Worm (Caenorhabditis elegans): ENCODE measurements around the gene pnn-1.

Gene pnn-1

ce11 chrV:12974047-12974446 lies 3.1 kb downstream of the pnn-1 start:
- no peak for TF ChIP-seq tra-4 (tag; optimal IDR thresholded peaks at IDR 0.05)

DNA sequence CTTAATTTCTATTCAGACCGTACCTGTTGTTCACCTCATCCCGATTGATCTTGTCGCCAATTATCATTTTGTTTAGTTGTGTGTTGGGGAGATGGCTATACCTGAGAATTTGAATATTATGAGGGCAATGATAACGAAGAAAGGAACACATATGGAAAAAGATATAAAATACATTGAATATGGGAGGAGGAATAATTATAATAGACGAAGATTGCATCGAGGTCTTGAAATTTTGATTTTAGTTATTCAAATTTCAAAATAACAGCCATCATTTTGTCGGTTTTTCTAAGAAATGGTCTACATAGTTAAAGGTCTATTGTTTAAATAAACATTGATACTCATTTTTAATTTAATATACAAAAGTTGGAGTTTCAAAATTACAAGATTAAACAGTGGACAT lies 16.2 kb downstream of the pnn-1 start, which contains the start of gene shw-3:
TSS of gene shw-3 (minus strand) at position 101 of the 400 bp plus-strand sequence.
- no peak for TF ChIP-seq ama-1 (optimal IDR thresholded peaks at IDR 0.05)
- TF ChIP-seq sea-1 (GFP tag; conservative IDR thresholded peaks at IDR 0.05), result no peak
- no peak for TF ChIP-seq aly-1 (tag; optimal IDR thresholded peaks at IDR 0.05)
- TF ChIP-seq tbx-37 (GFP tag; conservative IDR thresholded peaks at IDR 0.05), result no peak
- TF ChIP-seq hnd-1 (tag; optimal IDR thresholded peaks at IDR 0.05), result no peak
- TF ChIP-seq scrt-1 (GFP tag; IDR thresholded peaks at IDR 0.05), result no peak
- no peak for TF ChIP-seq F13C5.2 (tag; optimal IDR thresholded peaks at IDR 0.05)
- no peak for TF ChIP-seq pes-1 (GFP tag; IDR thresholded peaks at IDR 0.05)

- TF ChIP-seq tra-4 (tag; optimal IDR thresholded peaks at IDR 0.05) (no peak), pes-1 (GFP tag; IDR thresholded peaks at IDR 0.05) (no peak), flt-1 (GFP tag; IDR thresholded peaks at IDR 0.05) (no peak), ceh-36 (tag; optimal IDR thresholded peaks at IDR 0.05) (no peak), scrt-1 (GFP tag; IDR thresholded peaks at IDR 0.05) (no peak), ceh-13 (GFP tag; optimal IDR thresholded peaks at IDR 0.05) (no peak), B0310.2 (tag; optimal IDR thresholded peaks at IDR 0.05) (no peak), F13C5.2 (tag; optimal IDR thresholded peaks at IDR 0.05) (no peak), sea-1 (GFP tag; conservative IDR thresholded peaks at IDR 0.05) (no peak), hnd-1 (tag; optimal IDR thresholded peaks at IDR 0.05) (no peak), ets-7 (tag; optimal IDR thresholded peaks at IDR 0.05) (no peak), hmg-4 (GFP tag; optimal IDR thresholded peaks at IDR 0.05) (no peak), hmbx-1 (tag; optimal IDR thresholded peaks at IDR 0.05) (no peak), aly-1 (tag; optimal IDR thresholded peaks at IDR 0.05) (no peak), ama-1 (optimal IDR thresholded peaks at IDR 0.05) (no peak), tbx-11 (GFP tag; IDR thresholded peaks at IDR 0.05) (no peak), tbx-37 (GFP tag; conservative IDR thresholded peaks at IDR 0.05) (no peak)
Observed at ce11 chrV:12988256-12988655, 17.3 kb downstream of the pnn-1 start, which contains the start of gene F15B9.8. Gene F15B9.8, plus strand, starts transcription at chrV:12988556.

- TF ChIP-seq ceh-13 (GFP tag; optimal IDR thresholded peaks at IDR 0.05) (no peak), ama-1 (optimal IDR thresholded peaks at IDR 0.05) (no peak), sea-1 (GFP tag; conservative IDR thresholded peaks at IDR 0.05) (no peak), ets-7 (tag; optimal IDR thresholded peaks at IDR 0.05) (no peak), hmg-4 (GFP tag; optimal IDR thresholded peaks at IDR 0.05) (no peak), pes-1 (GFP tag; IDR thresholded peaks at IDR 0.05) (no peak), ceh-36 (tag; optimal IDR thresholded peaks at IDR 0.05) (no peak)
Observed at ce11 chrV:12992891-12993290, 22.0 kb downstream of the pnn-1 start, which contains the start of the genes F15B9.11 and dsl-7. Gene F15B9.11, minus strand, starts transcription at chrV:12992895. Gene dsl-7, plus strand, starts transcription at chrV:12993150.

DNA sequence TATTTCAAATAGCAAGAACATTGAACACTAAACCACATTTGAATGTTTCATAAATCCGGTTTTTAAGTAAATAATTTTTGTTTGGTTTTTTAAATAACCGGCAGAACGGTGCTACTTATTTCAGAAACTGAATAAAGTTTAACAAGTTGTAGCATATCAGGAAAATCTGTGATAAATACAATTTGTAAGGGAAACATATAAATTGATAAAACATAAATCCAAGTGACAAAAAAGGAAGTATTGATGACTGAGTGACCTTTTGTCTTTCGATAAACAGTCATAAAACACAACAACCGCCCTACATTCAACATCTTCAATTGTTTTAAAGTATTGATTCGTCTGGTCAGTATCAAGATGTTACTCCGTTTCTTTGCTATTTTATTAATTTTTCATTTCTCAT lies 24.4 kb downstream of the pnn-1 start, which contains the start of gene far-5:
TSS of gene far-5 (plus strand) at position 301 of the 400 bp plus-strand sequence.
- TF ChIP-seq ceh-36 (tag; optimal IDR thresholded peaks at IDR 0.05) (no peak), hnd-1 (tag; optimal IDR thresholded peaks at IDR 0.05) (no peak), tbx-11 (GFP tag; IDR thresholded peaks at IDR 0.05) (no peak), ceh-13 (GFP tag; optimal IDR thresholded peaks at IDR 0.05) (no peak), flt-1 (GFP tag; IDR thresholded peaks at IDR 0.05) (no peak), aly-1 (tag; optimal IDR thresholded peaks at IDR 0.05) (no peak), scrt-1 (GFP tag; IDR thresholded peaks at IDR 0.05) (no peak), hmbx-1 (tag; optimal IDR thresholded peaks at IDR 0.05) (no peak), tra-4 (tag; optimal IDR thresholded peaks at IDR 0.05) (no peak), ama-1 (optimal IDR thresholded peaks at IDR 0.05) (no peak), sea-1 (GFP tag; conservative IDR thresholded peaks at IDR 0.05) (no peak), F13C5.2 (tag; optimal IDR thresholded peaks at IDR 0.05) (no peak), B0310.2 (tag; optimal IDR thresholded peaks at IDR 0.05) (no peak), pes-1 (GFP tag; IDR thresholded peaks at IDR 0.05) (no peak), tbx-37 (GFP tag; conservative IDR thresholded peaks at IDR 0.05) (no peak)

- TF ChIP-seq tbx-37 (GFP tag; conservative IDR thresholded peaks at IDR 0.05) (no peak), hmg-4 (GFP tag; optimal IDR thresholded peaks at IDR 0.05) (no peak)
Observed at ce11 chrV:12997422-12997821, 26.5 kb downstream of the pnn-1 start, which contains the start of gene far-3. Gene far-3, minus strand, starts transcription at chrV:12997522.

DNA sequence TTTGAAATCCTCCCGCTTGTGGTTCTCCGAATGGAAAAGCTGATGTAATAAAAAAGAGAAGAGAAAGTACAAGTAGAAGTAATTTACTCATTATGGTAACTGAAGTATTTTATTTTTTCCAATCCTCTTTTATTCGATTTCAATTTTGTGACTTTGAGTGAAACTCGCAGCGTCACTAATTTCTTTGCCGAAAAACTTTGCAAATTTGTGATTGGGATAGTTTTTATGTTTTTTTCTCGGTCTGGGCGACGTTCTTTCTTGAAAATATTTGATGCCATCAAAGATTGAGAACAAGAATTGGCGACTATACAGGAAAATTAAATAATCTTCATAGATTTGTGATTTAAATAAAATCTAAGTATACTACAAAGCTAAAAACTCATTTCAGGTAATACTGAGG lies 28.6 kb downstream of the pnn-1 start, which contains the start of gene far-4:
TSS of gene far-4 (minus strand) at position 101 of the 400 bp plus-strand sequence.
- TF ChIP-seq aly-1 (tag; optimal IDR thresholded peaks at IDR 0.05) (no peak), ets-7 (tag; optimal IDR thresholded peaks at IDR 0.05) (no peak), flt-1 (GFP tag; IDR thresholded peaks at IDR 0.05) (no peak), F13C5.2 (tag; optimal IDR thresholded peaks at IDR 0.05) (no peak)

DNA sequence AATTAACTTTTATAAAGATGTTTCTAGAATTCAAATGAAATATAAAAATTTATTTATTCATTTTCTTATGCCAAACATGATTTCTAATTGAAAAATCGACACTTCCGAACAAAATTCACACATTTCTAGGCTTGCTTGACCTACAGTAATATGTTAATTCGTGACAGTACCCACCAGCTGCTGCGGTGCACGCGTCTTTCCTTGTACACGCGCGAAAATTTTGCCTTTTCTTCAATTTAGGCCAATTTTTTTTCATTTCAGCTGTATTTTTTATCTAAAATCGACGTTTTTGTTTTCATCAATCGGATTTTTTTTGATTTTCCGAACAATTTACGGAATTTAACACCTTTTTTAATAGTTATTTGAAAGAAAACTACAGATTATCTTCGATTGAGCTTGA lies 29.2 kb downstream of the pnn-1 start:
- TF ChIP-seq B0310.2 (tag; optimal IDR thresholded peaks at IDR 0.05) (no peak), ama-1 (optimal IDR thresholded peaks at IDR 0.05) (no peak), scrt-1 (GFP tag; IDR thresholded peaks at IDR 0.05) (no peak), hnd-1 (tag; optimal IDR thresholded peaks at IDR 0.05) (no peak), aly-1 (tag; optimal IDR thresholded peaks at IDR 0.05) (no peak), tbx-37 (GFP tag; conservative IDR thresholded peaks at IDR 0.05) (no peak)

DNA sequence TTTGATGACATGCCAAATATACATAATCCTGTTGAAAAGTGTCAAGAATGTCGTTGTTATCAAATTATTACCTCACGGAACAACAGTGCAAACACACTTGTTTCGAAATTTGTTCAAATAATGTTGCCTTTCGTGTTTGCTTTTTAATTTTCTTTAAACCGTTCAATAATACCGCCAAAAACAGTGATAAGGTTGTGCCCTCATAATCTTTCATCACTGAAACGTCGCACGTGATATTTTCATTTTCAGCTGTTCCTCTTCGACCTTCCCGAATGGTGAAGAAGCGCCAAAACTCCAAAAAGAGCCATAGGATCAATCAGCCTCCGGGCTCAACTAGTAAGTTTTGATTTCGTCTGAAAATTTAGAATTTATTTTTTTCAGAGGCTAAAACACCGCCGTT lies 31.2 kb downstream of the pnn-1 start, which contains the start of gene inft-2:
TSS of gene inft-2 (plus strand) at position 248 of the 400 bp plus-strand sequence.
- no peak for TF ChIP-seq tbx-37 (GFP tag; conservative IDR thresholded peaks at IDR 0.05)
- no peak for TF ChIP-seq flt-1 (GFP tag; IDR thresholded peaks at IDR 0.05)
- no peak for TF ChIP-seq ceh-13 (GFP tag; optimal IDR thresholded peaks at IDR 0.05)
- TF ChIP-seq F13C5.2 (tag; optimal IDR thresholded peaks at IDR 0.05), result no peak
- no peak for TF ChIP-seq tra-4 (tag; optimal IDR thresholded peaks at IDR 0.05)
- no peak for TF ChIP-seq aly-1 (tag; optimal IDR thresholded peaks at IDR 0.05)
- no peak for TF ChIP-seq ceh-36 (tag; optimal IDR thresholded peaks at IDR 0.05)
- no peak for TF ChIP-seq hmbx-1 (tag; optimal IDR thresholded peaks at IDR 0.05)
- no peak for TF ChIP-seq hnd-1 (tag; optimal IDR thresholded peaks at IDR 0.05)
- TF ChIP-seq B0310.2 (tag; optimal IDR thresholded peaks at IDR 0.05), result no peak
- TF ChIP-seq sea-1 (GFP tag; conservative IDR thresholded peaks at IDR 0.05), result no peak
- TF ChIP-seq scrt-1 (GFP tag; IDR thresholded peaks at IDR 0.05), result no peak
- TF ChIP-seq hmg-4 (GFP tag; optimal IDR thresholded peaks at IDR 0.05), result no peak
- no peak for TF ChIP-seq pes-1 (GFP tag; IDR thresholded peaks at IDR 0.05)
- no peak for TF ChIP-seq ama-1 (optimal IDR thresholded peaks at IDR 0.05)
- no peak for TF ChIP-seq tbx-11 (GFP tag; IDR thresholded peaks at IDR 0.05)
- TF ChIP-seq ets-7 (tag; optimal IDR thresholded peaks at IDR 0.05), result no peak

Measured in whole organism, early embryonic.